Worm (Caenorhabditis elegans) whole organism, young adult: ENCODE measurements around the gene C35D10.6.

Experiments
- B0019.2 ChIP-seq: fragments of 200-800 bp; sonication (Bioruptor generic); conservative IDR thresholded peaks from 2 replicates; pipeline ENCODE4 v1.3.6; 2022; ENCODE audit warnings: missing genetic modification reagents, missing genetic modification characterization, missing compliant biosample characterization
- C06A6.2 ChIP-seq: fragments of 200-800 bp; sonication (Bioruptor generic); conservative IDR thresholded peaks from 2 replicates; pipeline ENCODE4 v1.3.6; 2022; ENCODE audit warnings: missing genetic modification characterization, missing compliant biosample characterization
- C17E4.6 ChIP-seq: fragments of 200-800 bp; sonication (Bioruptor generic); IDR thresholded peaks from 2 replicates; pipeline ENCODE4 v1.3.6; 2022; ENCODE audit warnings: missing genetic modification reagents, missing genetic modification characterization, missing compliant biosample characterization
- D2030.7 ChIP-seq: fragments of 200-800 bp; sonication (Bioruptor generic); IDR thresholded peaks from 2 replicates; pipeline ENCODE4 v1.3.6; 2022; ENCODE audit warnings: missing genetic modification reagents, missing genetic modification characterization, missing compliant biosample characterization
- F49E8.2 ChIP-seq: sonication (generic microtip); optimal IDR thresholded peaks from 3 replicates; lab custom pipeline; 2017; ENCODE audit warnings: missing genetic modification characterization, mild to moderate bottlenecking, missing compliant biosample characterization, antibody characterized with exemption, moderate library complexity; ENCODE audit not compliant: insufficient read depth
- F57A8.1 ChIP-seq: fragments of 200-800 bp; sonication (Bioruptor generic); optimal IDR thresholded peaks from 2 replicates; lab custom pipeline; 2018; ENCODE audit warnings: mild to moderate bottlenecking, missing genetic modification characterization, moderate library complexity, missing compliant biosample characterization
- K11D2.4 ChIP-seq: fragments of 200-800 bp; sonication (Bioruptor generic); IDR thresholded peaks from 2 replicates; pipeline ENCODE4 v1.3.6; 2022; ENCODE audit warnings: missing genetic modification reagents, missing genetic modification characterization, missing compliant biosample characterization
- K12H6.12 ChIP-seq: fragments of 200-800 bp; sonication (Bioruptor generic); optimal IDR thresholded peaks from 2 replicates; lab custom pipeline; 2018; ENCODE audit warnings: mild to moderate bottlenecking, missing genetic modification characterization, missing compliant biosample characterization
- T07F8.4 ChIP-seq: sonication (generic microtip); optimal IDR thresholded peaks from 2 replicates; lab custom pipeline; 2016; ENCODE audit warnings: mild to moderate bottlenecking, missing genetic modification characterization, moderate library complexity, missing compliant biosample characterization
- Y53G8AR.9 ChIP-seq: fragments of 200-800 bp; sonication (Bioruptor generic); conservative IDR thresholded peaks from 2 replicates; pipeline ENCODE4 v1.3.6; 2022; ENCODE audit warnings: missing genetic modification reagents, missing genetic modification characterization, missing compliant biosample characterization
- Y67H2A.10 ChIP-seq: fragments of 200-800 bp; sonication (Bioruptor generic); conservative IDR thresholded peaks from 2 replicates; pipeline ENCODE4 v1.3.6; 2022; ENCODE audit warnings: missing genetic modification reagents, missing genetic modification characterization, missing compliant biosample characterization
- Y95B8A.8 ChIP-seq: fragments of 200-800 bp; sonication (Bioruptor generic); IDR thresholded peaks from 2 replicates; pipeline ENCODE4 v1.3.6; 2022; ENCODE audit warnings: missing genetic modification reagents, missing genetic modification characterization, missing compliant biosample characterization
- ZK185.1 ChIP-seq: sonication (generic microtip); optimal IDR thresholded peaks from 2 replicates; lab custom pipeline; 2016; ENCODE audit warnings: mild to moderate bottlenecking, missing genetic modification characterization, missing compliant biosample characterization; ENCODE audit not compliant: poor library complexity, severe bottlenecking
- aptf-2 ChIP-seq: fragments of 200-800 bp; sonication (Bioruptor generic); conservative IDR thresholded peaks from 2 replicates; pipeline ENCODE4 v1.3.6; 2022; ENCODE audit warnings: missing genetic modification reagents, missing genetic modification characterization, missing compliant biosample characterization
- athp-1 ChIP-seq: sonication (generic microtip); optimal IDR thresholded peaks from 2 replicates; lab custom pipeline; 2017; ENCODE audit warnings: mild to moderate bottlenecking, missing genetic modification characterization, missing compliant biosample characterization
- bed-1 ChIP-seq: fragments of 200-800 bp; sonication (Bioruptor generic); IDR thresholded peaks from 2 replicates; pipeline ENCODE4 v1.3.6; 2022; ENCODE audit warnings: missing genetic modification reagents, missing genetic modification characterization, missing compliant biosample characterization
- cebp-1 ChIP-seq, 2 experiments: fragments of 200-800 bp in 1 of 2; sonication (Bioruptor generic) in 1 of 2; sonication (generic microtip) in 1 of 2; IDR thresholded peaks in 1 of 2; optimal IDR thresholded peaks in 1 of 2; 2 replicates each; pipeline versions ENCODE4 v1.3.6 to Lab custom; 2017 to 2022; ENCODE audit warnings: missing compliant biosample characterization in 2 of 2, missing genetic modification characterization in 2 of 2, mild to moderate bottlenecking in 1 of 2, missing genetic modification reagents in 1 of 2, moderate library complexity in 1 of 2
- ceh-100 ChIP-seq: fragments of 200-800 bp; sonication (Bioruptor generic); IDR thresholded peaks from 2 replicates; pipeline ENCODE4 v1.3.6; 2022; ENCODE audit warnings: missing genetic modification reagents, missing genetic modification characterization, missing compliant biosample characterization
- ceh-58 ChIP-seq: fragments of 200-800 bp; sonication (Bioruptor generic); IDR thresholded peaks from 2 replicates; pipeline ENCODE4 v1.3.6; 2022; ENCODE audit warnings: missing genetic modification characterization, missing compliant biosample characterization
- dpff-1 ChIP-seq: sonication (generic microtip); optimal IDR thresholded peaks from 2 replicates; lab custom pipeline; 2017; ENCODE audit warnings: mild to moderate bottlenecking, missing genetic modification characterization, missing compliant biosample characterization
- efl-1 ChIP-seq: fragments of 150-350 bp; optimal IDR thresholded peaks from 2 replicates; lab custom pipeline; 2014; ENCODE audit warnings: missing biosample characterization, missing genetic modification reagents, missing genetic modification characterization
- egl-44 ChIP-seq: fragments of 200-800 bp; sonication (Bioruptor generic); IDR thresholded peaks from 2 replicates; pipeline ENCODE4 v1.3.6; 2022; ENCODE audit warnings: missing genetic modification reagents, missing genetic modification characterization, missing compliant biosample characterization
- ekl-4 ChIP-seq: fragments of 200-800 bp; sonication (Bioruptor generic); IDR thresholded peaks from 2 replicates; pipeline ENCODE4 v1.3.6; 2022; ENCODE audit warnings: missing genetic modification reagents, missing genetic modification characterization, missing compliant biosample characterization
- ets-4 ChIP-seq: fragments of 200-800 bp; sonication (Bioruptor generic); optimal IDR thresholded peaks from 2 replicates; lab custom pipeline; 2018; ENCODE audit warnings: mild to moderate bottlenecking, missing genetic modification characterization, missing compliant biosample characterization
- hlh-26 ChIP-seq: fragments of 200-800 bp; sonication (Bioruptor generic); conservative IDR thresholded peaks from 2 replicates; pipeline ENCODE4 v1.3.6; 2022; ENCODE audit warnings: missing genetic modification reagents, missing genetic modification characterization, missing compliant biosample characterization
- let-526 ChIP-seq: fragments of 200-800 bp; sonication (Bioruptor generic); IDR thresholded peaks from 2 replicates; pipeline ENCODE4 v1.3.6; 2022; ENCODE audit warnings: missing genetic modification reagents, missing genetic modification characterization, missing compliant biosample characterization
- lin-40 ChIP-seq: sonication (generic microtip); optimal IDR thresholded peaks from 2 replicates; lab custom pipeline; 2016; ENCODE audit warnings: missing genetic modification characterization, mild to moderate bottlenecking, missing compliant biosample characterization, missing genotype, missing genetic modification reagents
- lin-54 ChIP-seq: fragments of 200-800 bp; sonication (Bioruptor generic); optimal IDR thresholded peaks from 2 replicates; lab custom pipeline; 2018; ENCODE audit warnings: mild to moderate bottlenecking, missing genetic modification characterization, missing compliant biosample characterization
- lir-1 ChIP-seq: fragments of 200-800 bp; sonication (Bioruptor generic); conservative IDR thresholded peaks from 2 replicates; pipeline ENCODE4 v1.3.6; 2022; ENCODE audit warnings: missing genetic modification reagents, missing genetic modification characterization, missing compliant biosample characterization
- lsl-1 ChIP-seq: fragments of 200-800 bp; sonication (Bioruptor generic); optimal IDR thresholded peaks from 2 replicates; lab custom pipeline; 2018; ENCODE audit warnings: mild to moderate bottlenecking, missing genetic modification characterization, moderate library complexity, missing compliant biosample characterization
- mcd-1 ChIP-seq: fragments of 200-800 bp; sonication (Bioruptor generic); IDR thresholded peaks from 2 replicates; pipeline ENCODE4 v1.3.6; 2022; ENCODE audit warnings: missing genetic modification reagents, missing genetic modification characterization, missing compliant biosample characterization
- mes-4 ChIP-seq: sonication (generic microtip); optimal IDR thresholded peaks from 2 replicates; lab custom pipeline; 2016; ENCODE audit warnings: missing genotype, missing genetic modification characterization, missing compliant biosample characterization
- mxl-1 ChIP-seq: sonication (generic microtip); optimal IDR thresholded peaks from 2 replicates; lab custom pipeline; 2016; ENCODE audit warnings: missing genetic modification characterization, missing compliant biosample characterization
- nhr-179 ChIP-seq: sonication (generic microtip); optimal IDR thresholded peaks from 2 replicates; lab custom pipeline; 2016; ENCODE audit warnings: mild to moderate bottlenecking, missing genetic modification characterization, missing compliant biosample characterization
- nhr-80 ChIP-seq: sonication (generic microtip); optimal IDR thresholded peaks from 2 replicates; lab custom pipeline; 2016; ENCODE audit warnings: missing genetic modification characterization, missing compliant biosample characterization
- pha-4 ChIP-seq: fragments of 150-350 bp; sonication (generic microtip); optimal IDR thresholded peaks from 2 replicates; lab custom pipeline; 2014; ENCODE audit warnings: missing biosample characterization, missing genetic modification reagents, missing genetic modification characterization
- rcor-1 ChIP-seq: fragments of 200-800 bp; sonication (Bioruptor generic); IDR thresholded peaks from 2 replicates; pipeline ENCODE4 v1.3.6; 2022; ENCODE audit warnings: missing genetic modification reagents, missing genetic modification characterization, missing compliant biosample characterization
- sdz-38 ChIP-seq: sonication (generic microtip); optimal IDR thresholded peaks from 2 replicates; lab custom pipeline; 2016; ENCODE audit warnings: missing genotype, missing genetic modification characterization, missing compliant biosample characterization
- somi-1 ChIP-seq: fragments of 200-800 bp; sonication (Bioruptor generic); optimal IDR thresholded peaks from 2 replicates; lab custom pipeline; 2018; ENCODE audit warnings: mild to moderate bottlenecking, missing genetic modification characterization, missing compliant biosample characterization
- tbp1 ChIP-seq: fragments of 200-800 bp; sonication (Bioruptor generic); optimal IDR thresholded peaks from 2 replicates; lab custom pipeline; 2018; ENCODE audit warnings: mild to moderate bottlenecking, missing genetic modification characterization, missing compliant biosample characterization
- unc-130 ChIP-seq: sonication (generic microtip); optimal IDR thresholded peaks from 2 replicates; lab custom pipeline; 2016; ENCODE audit warnings: missing genetic modification reagents, missing genetic modification characterization, missing compliant biosample characterization
- xnd-1 ChIP-seq: sonication (generic microtip); optimal IDR thresholded peaks from 2 replicates; lab custom pipeline; 2016; ENCODE audit warnings: missing genotype, missing genetic modification reagents, missing genetic modification characterization, missing compliant biosample characterization
- ztf-18 ChIP-seq: sonication (generic microtip); optimal IDR thresholded peaks from 2 replicates; lab custom pipeline; 2016; ENCODE audit warnings: missing genotype, mild to moderate bottlenecking, missing genetic modification characterization, missing compliant biosample characterization
- ztf-22 ChIP-seq: fragments of 200-800 bp; sonication (Bioruptor generic); optimal IDR thresholded peaks from 2 replicates; lab custom pipeline; 2018; ENCODE audit warnings: mild to moderate bottlenecking, missing genetic modification characterization, moderate library complexity, missing compliant biosample characterization
- ztf-25 ChIP-seq: fragments of 200-800 bp; sonication (Bioruptor generic); IDR thresholded peaks from 2 replicates; pipeline ENCODE4 v1.3.6; 2022; ENCODE audit warnings: missing genetic modification reagents, missing genetic modification characterization, missing compliant biosample characterization
- ztf-28 ChIP-seq: fragments of 200-800 bp; sonication (Bioruptor generic); IDR thresholded peaks from 2 replicates; pipeline ENCODE4 v1.3.6; 2022; ENCODE audit warnings: missing genetic modification reagents, missing genetic modification characterization, missing compliant biosample characterization
- ztf-3 ChIP-seq: fragments of 200-800 bp; sonication (Bioruptor generic); optimal IDR thresholded peaks from 2 replicates; lab custom pipeline; 2018; ENCODE audit warnings: mild to moderate bottlenecking, missing genetic modification characterization, missing compliant biosample characterization
- ztf-6 ChIP-seq: fragments of 200-800 bp; sonication (Bioruptor generic); IDR thresholded peaks from 2 replicates; pipeline ENCODE4 v1.3.6; 2022; ENCODE audit warnings: missing genetic modification reagents, missing genetic modification characterization, missing compliant biosample characterization

The C35D10.6 gene

ce11 chrIII:4899728-4900127 lies 40.6 kb downstream of the C35D10.6 start (continued):
- TF ChIP-seq Y95B8A.8 (peak; percentile 96), ztf-18 (tag; lab: Kevin White, UChicago) (peak; percentile 87), C17E4.6 (GFP tag; lab: Robert Waterston, UW) (peak; percentile 87), ets-4 (GFP tag; lab: Kevin White, UChicago) (peak; percentile 99), Y53G8AR.9 (GFP tag; lab: Robert Waterston, UW) (peak; percentile 96), ekl-4 (GFP tag; lab: Robert Waterston, UW) (peak; percentile 98), T07F8.4 (tag; lab: Kevin White, UChicago) (peak; percentile 38), B0019.2 (GFP tag; lab: Robert Waterston, UW) (peak; percentile 71), K11D2.4 (GFP tag; lab: Robert Waterston, UW) (peak; percentile 98), D2030.7 (GFP tag; lab: Robert Waterston, UW) (peak; percentile 41), mcd-1 (GFP tag; lab: Robert Waterston, UW) (peak; percentile 97), athp-1 (tag; lab: Kevin White, UChicago) (peak; percentile 96), pha-4 (peak; percentile 84), dpff-1 (tag; lab: Kevin White, UChicago) (peak; percentile 7), egl-44 (GFP tag; lab: Robert Waterston, UW) (peak; percentile 98), lir-1 (GFP tag; lab: Robert Waterston, UW) (peak; percentile 96), rcor-1 (peak; percentile 96), ceh-58 (GFP tag; lab: Robert Waterston, UW) (peak; percentile 84; the same call in 1 of the 2 replicates), efl-1 (GFP tag; lab: Kevin White, UChicago) (peak; percentile 66), aptf-2 (peak; percentile 73; the same call in 1 of the 2 replicates), mxl-1 (tag; lab: Kevin White, UChicago) (peak; percentile 58), let-526 (GFP tag; lab: Robert Waterston, UW) (peak; percentile 99), K12H6.12 (tag; lab: Kevin White, UChicago) (peak; percentile 100), lin-54 (GFP tag; lab: Kevin White, UChicago) (peak; percentile 96), bed-1 (peak; percentile 86; the same call in 1 of the 2 replicates), Y67H2A.10 (GFP tag; lab: Robert Waterston, UW) (peak; percentile 89), ZK185.1 (tag; lab: Kevin White, UChicago) (peak; percentile 96), ceh-100 (GFP tag; lab: Robert Waterston, UW) (peak; percentile 90), somi-1 (GFP tag; lab: Kevin White, UChicago) (peak; percentile 100), lin-40 (tag; lab: Kevin White, UChicago) (peak; percentile 99), nhr-179 (tag; lab: Kevin White, UChicago) (no peak), nhr-80 (tag; lab: Kevin White, UChicago) (peak; percentile 99), tbp1 (peak; percentile 77), F57A8.1 (peak; percentile 22), lsl-1 (GFP tag; lab: Kevin White, UChicago) (peak; percentile 49), ztf-28 (peak; percentile 86), cebp-1 (GFP tag; IDR thresholded peaks at IDR 0.05; lab: Robert Waterston, UW) (peak; percentile 87), cebp-1 (tag; optimal IDR thresholded peaks at IDR 0.05; lab: Kevin White, UChicago) (peak; percentile 98), unc-130 (GFP tag; lab: Kevin White, UChicago) (peak; percentile 9), sdz-38 (no peak), ztf-25 (GFP tag; lab: Robert Waterston, UW) (0 out of 2 replicates have a peak, but pooled peaks have one; percentile 70), ztf-22 (peak; percentile 99), ztf-3 (peak; percentile 98), C06A6.2 (GFP tag; lab: Robert Waterston, UW) (peak; percentile 100), hlh-26 (GFP tag; lab: Robert Waterston, UW) (no peak), ztf-6 (GFP tag; lab: Robert Waterston, UW) (peak; percentile 96), F49E8.2 (tag; lab: Kevin White, UChicago) (peak; percentile 6), mes-4 (tag; lab: Kevin White, UChicago) (no peak), xnd-1 (tag; lab: Kevin White, UChicago) (no peak)
